Fruit fly (Drosophila melanogaster) S2 (cell line): ENCODE data around the gene CG8661.

Experiments
- CG8478 ChIP-seq: fragments of >200 bp; optimal IDR thresholded peaks from 2 replicates; lab custom pipeline; 2018
- CTCF ChIP-seq, 2 experiments: fragments of >200 bp; optimal IDR thresholded peaks; 2 replicates each; lab custom pipeline; 2018

dm6 chrX:17300609-17301208 lies 16.4 kb upstream of the CG8661 start:
- TF ChIP-seq CTCF (optimal IDR thresholded peaks at IDR 0.05; lab: Kevin White, UChicago), result no peak
- TF ChIP-seq CG8478 (lab: Kevin White, UChicago), result no peak
